Fruit fly (Drosophila melanogaster) whole organism, embryonic: ENCODE results near the gene AspRS-m.

Experiments
- Asciz ChIP-seq: fragments of 200-800 bp; sonication (Bioruptor generic); optimal IDR thresholded peaks from 2 replicates; lab custom pipeline; 2017; ENCODE audit warnings: missing biosample characterization, mild to moderate bottlenecking, missing genetic modification characterization, missing genetic modification reagents
- CG10431 ChIP-seq: fragments of 200-800 bp; sonication (Bioruptor generic); optimal IDR thresholded peaks from 3 replicates; lab custom pipeline; 2018; ENCODE audit warnings: missing biosample characterization, mild to moderate bottlenecking, missing genetic modification characterization
- CG10979 ChIP-seq: fragments of 200-800 bp; sonication (Bioruptor generic); optimal IDR thresholded peaks from 2 replicates; lab custom pipeline; 2018; ENCODE audit warnings: missing biosample characterization, mild to moderate bottlenecking, missing genetic modification characterization, moderate library complexity
- CG11723 ChIP-seq: fragments of 200-800 bp; sonication (Bioruptor generic); optimal IDR thresholded peaks from 2 replicates; lab custom pipeline; 2017; ENCODE audit warnings: missing biosample characterization, mild to moderate bottlenecking, missing genetic modification characterization
- CG1233 ChIP-seq: fragments of 200-800 bp; sonication (Bioruptor generic); optimal IDR thresholded peaks from 4 replicates; lab custom pipeline; 2018; ENCODE audit warnings: missing biosample characterization, mild to moderate bottlenecking, missing genetic modification characterization
- CG13424 ChIP-seq: fragments of 200-800 bp; sonication (Bioruptor generic); optimal IDR thresholded peaks from 2 replicates; lab custom pipeline; 2019; ENCODE audit warnings: missing biosample characterization, mild to moderate bottlenecking, missing genetic modification characterization, moderate library complexity
- CG17829 ChIP-seq: fragments of 200-800 bp; optimal IDR thresholded peaks from 2 replicates; lab custom pipeline; 2019; ENCODE audit warnings: missing biosample characterization, mild to moderate bottlenecking, missing genetic modification characterization, moderate library complexity
- CG18262 ChIP-seq: fragments of 200-800 bp; optimal IDR thresholded peaks from 3 replicates; lab custom pipeline; 2019; ENCODE audit warnings: missing biosample characterization, mild to moderate bottlenecking, missing genetic modification characterization, moderate library complexity
- CG18599 ChIP-seq: fragments of 200-800 bp; sonication (Bioruptor generic); optimal IDR thresholded peaks from 3 replicates; lab custom pipeline; 2017; ENCODE audit warnings: missing biosample characterization, missing genetic modification characterization, mild to moderate bottlenecking, moderate library complexity, missing genetic modification reagents
- CG2116 ChIP-seq: fragments of 200-800 bp; sonication (Bioruptor generic); optimal IDR thresholded peaks from 3 replicates; lab custom pipeline; 2018; ENCODE audit warnings: missing biosample characterization, mild to moderate bottlenecking, missing genetic modification characterization
- CG2129 ChIP-seq: fragments of 200-800 bp; sonication (Bioruptor generic); IDR thresholded peaks from 2 replicates; pipeline ENCODE4 v1.3.6; 2022; ENCODE audit warnings: missing biosample characterization, missing genetic modification characterization; ENCODE audit not compliant: partially characterized antibody
- CG2202 ChIP-seq: fragments of 200-800 bp; sonication (Bioruptor generic); optimal IDR thresholded peaks from 2 replicates; lab custom pipeline; 2018; ENCODE audit warnings: missing biosample characterization, mild to moderate bottlenecking, missing genetic modification characterization
- CG2678 ChIP-seq: fragments of 200-800 bp; sonication (Bioruptor generic); optimal IDR thresholded peaks from 3 replicates; lab custom pipeline; 2019; ENCODE audit warnings: missing biosample characterization, mild to moderate bottlenecking, missing genetic modification characterization, moderate library complexity
- CG3281 ChIP-seq: fragments of 200-800 bp; sonication (Bioruptor generic); optimal IDR thresholded peaks from 3 replicates; lab custom pipeline; 2017; ENCODE audit warnings: missing biosample characterization, mild to moderate bottlenecking, missing genetic modification characterization
- CG4360 ChIP-seq: fragments of 200-800 bp; sonication (Bioruptor generic); IDR thresholded peaks from 2 replicates; pipeline ENCODE4 v1.3.6; 2022; ENCODE audit warnings: missing biosample characterization, missing genetic modification characterization
- CG4707 ChIP-seq: fragments of 200-800 bp; sonication (Bioruptor generic); optimal IDR thresholded peaks from 2 replicates; lab custom pipeline; 2018; ENCODE audit warnings: missing biosample characterization, mild to moderate bottlenecking, missing genetic modification characterization, moderate library complexity
- CG4820 ChIP-seq: fragments of 200-800 bp; sonication (Bioruptor generic); optimal IDR thresholded peaks from 3 replicates; lab custom pipeline; 2016; ENCODE audit warnings: missing biosample characterization, missing genetic modification characterization
- CG6654 ChIP-seq: fragments of 200-800 bp; sonication (Bioruptor generic); optimal IDR thresholded peaks from 2 replicates; lab custom pipeline; 2017; ENCODE audit warnings: missing biosample characterization, mild to moderate bottlenecking, missing genetic modification characterization
- CG6791 ChIP-seq: fragments of 200-800 bp; sonication (Bioruptor generic); IDR thresholded peaks from 3 replicates; pipeline ENCODE4 v1.3.6; 2022; ENCODE audit warnings: missing biosample characterization, missing genetic modification characterization; ENCODE audit not compliant: partially characterized antibody
- CG6813 ChIP-seq: fragments of 200-800 bp; sonication (Bioruptor generic); optimal IDR thresholded peaks from 2 replicates; lab custom pipeline; 2017; ENCODE audit warnings: missing biosample characterization, missing genetic modification characterization, mild to moderate bottlenecking, moderate library complexity, missing genetic modification reagents
- CG7963 ChIP-seq: fragments of 200-800 bp; sonication (Bioruptor generic); IDR thresholded peaks from 3 replicates; pipeline ENCODE4 v1.3.6; 2022; ENCODE audit warnings: missing biosample characterization, missing genetic modification characterization; ENCODE audit not compliant: partially characterized antibody
- CG9876 ChIP-seq: fragments of 200-800 bp; sonication (Bioruptor generic); optimal IDR thresholded peaks from 2 replicates; lab custom pipeline; 2016; ENCODE audit warnings: missing biosample characterization, missing genetic modification characterization
- Deaf1 ChIP-seq: fragments of 200-800 bp; optimal IDR thresholded peaks from 3 replicates; lab custom pipeline; 2019; ENCODE audit warnings: missing biosample characterization, mild to moderate bottlenecking, missing genetic modification characterization, moderate library complexity
- Dip2 ChIP-seq: fragments of 200-800 bp; sonication (Bioruptor generic); IDR thresholded peaks from 2 replicates; pipeline ENCODE4 v1.3.6; 2022; ENCODE audit warnings: missing biosample characterization, missing genetic modification characterization
- Doc3 ChIP-seq: fragments of 200-800 bp; sonication (Bioruptor generic); IDR thresholded peaks from 3 replicates; pipeline ENCODE4 v1.3.6; 2022; ENCODE audit warnings: missing biosample characterization, missing genetic modification characterization; ENCODE audit not compliant: partially characterized antibody
- Dref ChIP-seq: fragments of 200-800 bp; sonication (Bioruptor generic); IDR thresholded peaks from 2 replicates; pipeline ENCODE4 v1.3.6; 2022; ENCODE audit warnings: missing biosample characterization, missing genetic modification characterization
- Ets97D ChIP-seq: fragments of 200-800 bp; sonication (Bioruptor generic); optimal IDR thresholded peaks from 3 replicates; lab custom pipeline; 2016; ENCODE audit warnings: missing biosample characterization, missing genetic modification characterization
- HLH4C ChIP-seq: fragments of 200-800 bp; sonication (Bioruptor generic); IDR thresholded peaks from 3 replicates; pipeline ENCODE4 v1.3.6; 2022; ENCODE audit warnings: missing biosample characterization, missing genetic modification characterization; ENCODE audit not compliant: partially characterized antibody
- HmgD ChIP-seq: fragments of 200-800 bp; sonication (Bioruptor generic); optimal IDR thresholded peaks from 3 replicates; lab custom pipeline; 2016; ENCODE audit warnings: missing biosample characterization, missing genetic modification characterization
- NC2α ChIP-seq: fragments of 200-800 bp; sonication (Bioruptor generic); optimal IDR thresholded peaks from 2 replicates; lab custom pipeline; 2016; ENCODE audit warnings: missing biosample characterization, missing genetic modification characterization
- Neu2 ChIP-seq: fragments of 200-800 bp; sonication (Bioruptor generic); optimal IDR thresholded peaks from 3 replicates; lab custom pipeline; 2016; ENCODE audit warnings: missing biosample characterization, missing genetic modification characterization, borderline replicate concordance
- aop ChIP-seq: fragments of 200-800 bp; sonication (Bioruptor generic); IDR thresholded peaks from 2 replicates; pipeline ENCODE4 v1.3.6; 2022; ENCODE audit warnings: missing biosample characterization, missing genetic modification characterization
- ash1 ChIP-seq: fragments of 200-800 bp; sonication (Bioruptor generic); optimal IDR thresholded peaks from 2 replicates; lab custom pipeline; 2018; ENCODE audit warnings: missing biosample characterization, mild to moderate bottlenecking, missing genetic modification characterization
- cato ChIP-seq: fragments of 200-800 bp; sonication (Bioruptor generic); optimal IDR thresholded peaks from 2 replicates; lab custom pipeline; 2016; ENCODE audit warnings: missing biosample characterization, missing genetic modification characterization, borderline replicate concordance
- chinmo ChIP-seq: fragments of 200-800 bp; sonication (Bioruptor generic); IDR thresholded peaks from 4 replicates; pipeline ENCODE4 v1.3.6; 2022; ENCODE audit warnings: missing biosample characterization, missing genetic modification characterization; ENCODE audit not compliant: partially characterized antibody
- disco-r ChIP-seq: fragments of 200-800 bp; sonication (Bioruptor generic); optimal IDR thresholded peaks from 2 replicates; lab custom pipeline; 2016; ENCODE audit warnings: missing biosample characterization, missing genetic modification characterization
- ewg ChIP-seq: fragments of 200-800 bp; sonication (Bioruptor generic); optimal IDR thresholded peaks from 3 replicates; lab custom pipeline; 2017; ENCODE audit warnings: mild to moderate bottlenecking, missing biosample characterization, missing genetic modification reagents, missing genetic modification characterization
- fd102C ChIP-seq: fragments of 200-800 bp; sonication (Bioruptor generic); optimal IDR thresholded peaks from 2 replicates; lab custom pipeline; 2018; ENCODE audit warnings: missing biosample characterization, mild to moderate bottlenecking, missing genetic modification characterization, moderate library complexity
- ftz-f1 ChIP-seq: fragments of 200-800 bp; sonication (Bioruptor generic); optimal IDR thresholded peaks from 2 replicates; lab custom pipeline; 2016; ENCODE audit warnings: missing biosample characterization, missing genetic modification characterization
- ham ChIP-seq: fragments of 200-800 bp; sonication (Bioruptor generic); IDR thresholded peaks from 2 replicates; pipeline ENCODE4 v1.3.6; 2022; ENCODE audit warnings: missing biosample characterization, missing genetic modification characterization
- kay ChIP-seq: fragments of 200-800 bp; sonication (Bioruptor generic); optimal IDR thresholded peaks from 2 replicates; lab custom pipeline; 2016; ENCODE audit warnings: missing biosample characterization, missing genetic modification characterization
- kni ChIP-seq: fragments of 200-800 bp; sonication (Bioruptor generic); optimal IDR thresholded peaks from 3 replicates; lab custom pipeline; 2017; ENCODE audit warnings: mild to moderate bottlenecking, missing biosample characterization, missing genetic modification reagents, missing genetic modification characterization
- lola ChIP-seq, 3 experiments: fragments of >200 bp in 2 of 3; fragments of 200-800 bp in 1 of 3; sonication (Bioruptor generic) in 1 of 3; optimal IDR thresholded peaks; 2 replicates each; lab custom pipeline; 2017 to 2019; ENCODE audit warnings: missing biosample characterization in 3 of 3, missing genetic modification characterization in 3 of 3, mild to moderate bottlenecking in 1 of 3, moderate library complexity in 1 of 3
- nmo ChIP-seq: fragments of 200-800 bp; sonication (Bioruptor generic); optimal IDR thresholded peaks from 2 replicates; lab custom pipeline; 2018; ENCODE audit warnings: missing biosample characterization, mild to moderate bottlenecking, missing genetic modification characterization, moderate library complexity
- otp ChIP-seq: fragments of 200-800 bp; sonication (Bioruptor generic); IDR thresholded peaks from 3 replicates; pipeline ENCODE4, ENCODE4 v1.3.6; 2022; ENCODE audit warnings: missing biosample characterization, missing genetic modification characterization
- pfk ChIP-seq: fragments of 200-800 bp; sonication (Bioruptor generic); optimal IDR thresholded peaks from 2 replicates; lab custom pipeline; 2018; ENCODE audit warnings: missing biosample characterization, mild to moderate bottlenecking, missing genetic modification characterization, moderate library complexity
- sisA ChIP-seq: fragments of 200-800 bp; sonication (Bioruptor generic); IDR thresholded peaks from 2 replicates; pipeline ENCODE4 v1.3.6; 2022; ENCODE audit warnings: missing biosample characterization, missing genetic modification characterization
- zf30C ChIP-seq: fragments of 200-800 bp; sonication (Bioruptor generic); optimal IDR thresholded peaks from 3 replicates; lab custom pipeline; 2018; ENCODE audit warnings: missing biosample characterization, mild to moderate bottlenecking, missing genetic modification characterization

Gene AspRS-m

dm6 chr2L:16817421-16818101, 9.3 kb upstream of the AspRS-m start (continued):
- TF ChIP-seq aop (GFP tag; lab: Robert Waterston, UW) (no peak), chinmo (GFP tag; lab: Robert Waterston, UW) (no peak), Ets97D (no peak), zf30C (GFP tag; lab: Kevin White, UChicago) (no peak), CG10431 (GFP tag; lab: Kevin White, UChicago) (peak; percentile 44), CG3281 (peak; percentile 27), CG9876 (GFP tag; lab: Kevin White, UChicago) (no peak), CG10979 (tag; lab: Kevin White, UChicago) (no peak), ham (GFP tag; lab: Robert Waterston, UW) (no peak), CG4360 (GFP tag; lab: Robert Waterston, UW) (no peak), Dip2 (GFP tag; lab: Robert Waterston, UW) (no peak), CG1233 (GFP tag; lab: Kevin White, UChicago) (no peak), Doc3 (no peak), CG2116 (GFP tag; lab: Kevin White, UChicago) (no peak), CG18262 (tag; lab: Kevin White, UChicago) (no peak), ash1 (GFP tag; lab: Kevin White, UChicago) (no peak), CG2129 (GFP tag; lab: Robert Waterston, UW) (no peak), ftz-f1 (GFP tag; lab: Kevin White, UChicago) (peak; percentile 13), cato (GFP tag; lab: Kevin White, UChicago) (no peak), HmgD (GFP tag; lab: Kevin White, UChicago) (no peak), disco-r (GFP tag; lab: Kevin White, UChicago) (no peak), CG6654 (GFP tag; lab: Kevin White, UChicago) (no peak), Deaf1 (tag; lab: Kevin White, UChicago) (no peak), CG2678 (tag; lab: Kevin White, UChicago) (peak; percentile 27), Neu2 (GFP tag; lab: Kevin White, UChicago) (no peak), CG18599 (GFP tag; lab: Kevin White, UChicago) (no peak), CG2202 (tag; lab: Kevin White, UChicago) (no peak), CG11723 (no peak), CG4820 (GFP tag; lab: Kevin White, UChicago) (peak; percentile 5), sisA (GFP tag; lab: Robert Waterston, UW) (peak; percentile 6; the same call in 1 of the 2 replicates), otp (GFP tag; lab: Robert Waterston, UW) (peak; percentile 52; the same call in 1 of the 3 replicates), ewg (GFP tag; lab: Kevin White, UChicago) (no peak), CG4707 (GFP tag; lab: Kevin White, UChicago) (no peak), Dref (GFP tag; lab: Robert Waterston, UW) (no peak), CG7963 (GFP tag; lab: Robert Waterston, UW) (no peak), CG13424 (peak; percentile 0), kay (GFP tag; lab: Kevin White, UChicago) (no peak), CG6791 (GFP tag; lab: Robert Waterston, UW) (0 out of 3 replicates have a peak, but pooled peaks have one; percentile 23), Asciz (GFP tag; lab: Kevin White, UChicago) (no peak), CG6813 (GFP tag; lab: Kevin White, UChicago) (no peak), lola (GFP tag; optimal IDR thresholded peaks at IDR 0.05; lab: Kevin White, UChicago) (no peak), kni (GFP tag; lab: Kevin White, UChicago) (no peak), HLH4C (GFP tag; lab: Robert Waterston, UW) (no peak), CG17829 (tag; lab: Kevin White, UChicago) (no peak), nmo (GFP tag; lab: Kevin White, UChicago) (peak; percentile 29), NC2α (GFP tag; lab: Kevin White, UChicago) (no peak), pfk (no peak), fd102C (GFP tag; lab: Kevin White, UChicago) (no peak)
